Worm (Caenorhabditis elegans): ENCODE measurements around the gene tag-329.

The tag-329 gene

ce11 chrV:9584263-9584662 is 49.5 kb downstream of the tag-329 start:
- TF ChIP-seq him-1 (tag; optimal IDR thresholded peaks at IDR 0.05), result no peak
- no peak for TF ChIP-seq W03F9.2 (tag; optimal IDR thresholded peaks at IDR 0.05)
- TF ChIP-seq dao-5 (tag; optimal IDR thresholded peaks at IDR 0.05), result no peak
